Fruit fly (Drosophila melanogaster): Measurements from ENCODE around the gene CG6138.

The CG6138 gene

DNA sequence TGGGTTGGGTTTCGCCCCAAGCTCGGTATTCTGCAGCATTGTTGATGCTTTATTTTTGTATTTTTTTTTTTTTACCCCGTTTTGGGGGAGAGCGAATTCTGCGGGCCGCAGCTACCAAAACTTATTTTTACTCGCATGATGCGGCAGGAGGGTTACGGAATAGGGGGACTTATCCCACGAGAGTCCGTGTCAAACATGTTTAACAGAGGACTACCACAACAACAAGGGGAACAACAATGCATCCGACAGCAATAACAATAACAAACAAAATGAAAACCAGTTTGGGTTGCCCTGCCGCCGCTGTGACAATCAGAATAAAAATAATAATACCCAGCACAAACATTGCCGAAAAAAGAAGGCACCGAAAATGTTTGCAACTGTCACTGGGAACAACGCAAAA is 46.0 kb downstream of the CG6138 start:
- TF ChIP-seq ss (GFP tag; optimal IDR thresholded peaks at IDR 0.05): peak in 1 of 2 experiments; percentile 2
- TF ChIP-seq CG3919 (GFP tag; optimal IDR thresholded peaks at IDR 0.05): no peak
- peak; percentile 17 for TF ChIP-seq Eip78C (GFP tag)
- TF ChIP-seq Met (GFP tag; optimal IDR thresholded peaks at IDR 0.05): no peak
- no peak for TF ChIP-seq lz (GFP tag; optimal IDR thresholded peaks at IDR 0.05)
- no peak for TF ChIP-seq CG11762 (GFP tag; optimal IDR thresholded peaks at IDR 0.05; ENCODE audit: insufficient read depth)
- TF ChIP-seq svp (GFP tag): peak; percentile 58
- TF ChIP-seq Blimp-1 (GFP tag; optimal IDR thresholded peaks at IDR 0.05): peak; percentile 19
- no peak for TF ChIP-seq CG7368 (GFP tag; optimal IDR thresholded peaks at IDR 0.05)
- TF ChIP-seq CG6854 (GFP tag; optimal IDR thresholded peaks at IDR 0.05): peak; percentile 19
- peak; percentile 37 for TF ChIP-seq Sox102F (GFP tag; optimal IDR thresholded peaks at IDR 0.05)
- peak; percentile 16 for TF ChIP-seq CG6808 (GFP tag; optimal IDR thresholded peaks at IDR 0.05)
- TF ChIP-seq dsx (GFP tag; optimal IDR thresholded peaks at IDR 0.05; ENCODE audit: poor library complexity, severe bottlenecking): no peak
- no peak for TF ChIP-seq CG8119 (GFP tag; IDR thresholded peaks at IDR 0.05)

DNA sequence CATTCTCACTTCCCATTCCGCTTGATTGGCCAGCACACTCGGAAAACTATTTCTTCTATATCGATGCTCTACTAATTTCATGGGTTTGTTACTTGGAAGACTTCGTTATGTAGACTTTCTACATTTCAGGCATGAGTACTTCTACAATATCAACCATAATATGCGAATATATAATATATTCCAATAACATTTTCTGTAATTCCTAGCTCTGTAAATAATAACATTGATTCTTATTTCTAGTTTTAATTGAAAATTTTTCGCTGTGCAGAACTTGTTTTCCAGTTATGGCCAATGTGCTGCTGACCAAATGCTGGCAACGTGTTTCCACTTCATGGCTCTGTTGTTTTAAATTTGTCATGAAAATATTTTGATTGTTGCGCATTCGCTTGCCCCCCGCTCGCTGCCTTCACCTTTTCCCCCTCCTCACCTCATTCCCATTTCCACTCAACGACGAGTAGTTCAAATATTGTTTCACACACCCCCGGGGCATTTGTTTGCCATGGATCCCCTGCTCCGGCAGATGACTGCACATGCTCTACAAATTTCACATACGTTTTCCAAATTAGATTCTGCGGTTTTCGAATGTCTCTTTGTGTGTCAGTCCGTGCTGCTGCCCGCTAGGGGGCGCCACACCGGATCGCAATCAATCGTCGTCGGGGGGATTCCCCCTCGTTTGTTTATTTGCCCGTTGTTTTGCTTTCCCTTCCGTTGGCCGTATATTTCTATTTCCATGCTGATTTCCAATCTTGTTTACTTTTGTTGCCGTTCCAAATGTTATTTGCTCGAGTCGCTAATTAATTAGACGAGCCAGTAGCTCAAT is 47.8 kb downstream of the CG6138 start:
- TF ChIP-seq acj6 (GFP tag; optimal IDR thresholded peaks at IDR 0.05) (peak; percentile 17), vri (GFP tag; optimal IDR thresholded peaks at IDR 0.05) (no peak), CG10631 (GFP tag; optimal IDR thresholded peaks at IDR 0.05) (peak; percentile 35), CG8319 (GFP tag; optimal IDR thresholded peaks at IDR 0.05) (no peak), Sox14 (GFP tag; optimal IDR thresholded peaks at IDR 0.05) (no peak), CG16779 (tag; optimal IDR thresholded peaks at IDR 0.05) (no peak), Hr39 (GFP tag; optimal IDR thresholded peaks at IDR 0.05) (no peak), lz (GFP tag; optimal IDR thresholded peaks at IDR 0.05) (no peak), cyc (GFP tag; optimal IDR thresholded peaks at IDR 0.05) (no peak), CG3032 (tag; optimal IDR thresholded peaks at IDR 0.05) (peak; percentile 26), CG4318 (GFP tag; optimal IDR thresholded peaks at IDR 0.05) (no peak), Eip75B (GFP tag; optimal IDR thresholded peaks at IDR 0.05) (no peak), eg (GFP tag; IDR thresholded peaks at IDR 0.05) (0 out of 3 replicates have a peak, but pooled peaks have one; percentile 7), Hr4 (GFP tag; optimal IDR thresholded peaks at IDR 0.05) (no peak), CG8119 (GFP tag; IDR thresholded peaks at IDR 0.05) (no peak), achi (GFP tag; optimal IDR thresholded peaks at IDR 0.05) (peak; percentile 20), esn (GFP tag; optimal IDR thresholded peaks at IDR 0.05) (peak; percentile 3), fd85E (GFP tag; optimal IDR thresholded peaks at IDR 0.05) (no peak), pdm3 (GFP tag; optimal IDR thresholded peaks at IDR 0.05) (peak; percentile 7), fkh (GFP tag; optimal IDR thresholded peaks at IDR 0.05) (peak; percentile 48), Smox (GFP tag; optimal IDR thresholded peaks at IDR 0.05) (no peak), CG11762 (GFP tag; optimal IDR thresholded peaks at IDR 0.05; ENCODE audit: insufficient read depth) (no peak), Eip78C (GFP tag) (peak; percentile 61), Sox15 (GFP tag; optimal IDR thresholded peaks at IDR 0.05) (no peak), CG7368 (GFP tag; optimal IDR thresholded peaks at IDR 0.05) (no peak), CG31627 (GFP tag; optimal IDR thresholded peaks at IDR 0.05) (no peak), CG3919 (GFP tag; optimal IDR thresholded peaks at IDR 0.05) (no peak), CG6163 (GFP tag; IDR thresholded peaks at IDR 0.05) (no peak), spab (GFP tag; optimal IDR thresholded peaks at IDR 0.05) (no peak), CG10669 (GFP tag; optimal IDR thresholded peaks at IDR 0.05) (peak; percentile 15), Hr38 (GFP tag; optimal IDR thresholded peaks at IDR 0.05) (no peak), CG6276 (GFP tag; optimal IDR thresholded peaks at IDR 0.05) (peak; percentile 23), svp (GFP tag) (no peak), dac (GFP tag; optimal IDR thresholded peaks at IDR 0.05) (no peak), Met (GFP tag; optimal IDR thresholded peaks at IDR 0.05) (no peak), Ets96B (tag; optimal IDR thresholded peaks at IDR 0.05) (peak; percentile 16), Gug (GFP tag; IDR thresholded peaks at IDR 0.05) (no peak), salr (GFP tag; optimal IDR thresholded peaks at IDR 0.05) (peak in 1 of 2 experiments; percentile 17), Sox102F (GFP tag; optimal IDR thresholded peaks at IDR 0.05) (no peak), fd59A (GFP tag; optimal IDR thresholded peaks at IDR 0.05) (no peak), CG6854 (GFP tag; optimal IDR thresholded peaks at IDR 0.05) (no peak), OdsH (GFP tag; optimal IDR thresholded peaks at IDR 0.05) (peak; percentile 28), net (GFP tag; optimal IDR thresholded peaks at IDR 0.05) (no peak)
